Fruit fly (Drosophila melanogaster) whole organism, embryonic: ENCODE data around the gene Sps2.

Source experiments
- Aef1 ChIP-seq: fragments of 200-800 bp; sonication (Bioruptor generic); IDR thresholded peaks from 3 replicates; pipeline ENCODE4 v1.3.6; 2022; ENCODE audit warnings: missing biosample characterization, missing genetic modification characterization
- Asciz ChIP-seq: fragments of 200-800 bp; sonication (Bioruptor generic); optimal IDR thresholded peaks from 2 replicates; lab custom pipeline; 2017; ENCODE audit warnings: missing biosample characterization, mild to moderate bottlenecking, missing genetic modification characterization, missing genetic modification reagents
- BEAF-32 ChIP-seq: fragments of 200-800 bp; sonication (Bioruptor generic); optimal IDR thresholded peaks from 3 replicates; lab custom pipeline; 2017; ENCODE audit warnings: missing biosample characterization, missing genetic modification characterization, mild to moderate bottlenecking, moderate library complexity, missing genetic modification reagents
- CG10366 ChIP-seq: fragments of 200-800 bp; sonication (Bioruptor generic); IDR thresholded peaks from 2 replicates; pipeline ENCODE4 v1.3.6; 2022; ENCODE audit warnings: missing biosample characterization, missing genetic modification characterization
- CG10431 ChIP-seq: fragments of 200-800 bp; sonication (Bioruptor generic); optimal IDR thresholded peaks from 3 replicates; lab custom pipeline; 2018; ENCODE audit warnings: missing biosample characterization, mild to moderate bottlenecking, missing genetic modification characterization
- CG10959 ChIP-seq: fragments of 200-800 bp; sonication (Bioruptor generic); IDR thresholded peaks from 2 replicates; pipeline ENCODE4 v1.3.6; 2022; ENCODE audit warnings: missing biosample characterization, missing genetic modification characterization
- CG11085 ChIP-seq: fragments of 200-800 bp; sonication (Bioruptor generic); IDR thresholded peaks from 2 replicates; pipeline ENCODE4 v1.3.6; 2022; ENCODE audit warnings: missing biosample characterization, missing genetic modification characterization
- CG11247 ChIP-seq: fragments of 200-800 bp; sonication (Bioruptor generic); IDR thresholded peaks from 2 replicates; pipeline ENCODE4 v1.3.6; 2022; ENCODE audit warnings: missing biosample characterization, missing genetic modification characterization
- CG12299 ChIP-seq: fragments of 200-800 bp; sonication (Bioruptor generic); optimal IDR thresholded peaks from 2 replicates; lab custom pipeline; 2018; ENCODE audit warnings: missing biosample characterization, mild to moderate bottlenecking, missing genetic modification characterization
- CG12391 ChIP-seq: fragments of 200-800 bp; sonication (Bioruptor generic); optimal IDR thresholded peaks from 3 replicates; lab custom pipeline; 2018; ENCODE audit warnings: missing biosample characterization, mild to moderate bottlenecking, missing genetic modification characterization, moderate library complexity
- CG15479 ChIP-seq: fragments of 200-800 bp; sonication (Bioruptor generic); optimal IDR thresholded peaks from 3 replicates; lab custom pipeline; 2019; ENCODE audit warnings: missing biosample characterization, mild to moderate bottlenecking, missing genetic modification characterization, moderate library complexity
- CG17359 ChIP-seq: fragments of 200-800 bp; sonication (Bioruptor generic); optimal IDR thresholded peaks from 3 replicates; lab custom pipeline; 2018; ENCODE audit warnings: missing biosample characterization, mild to moderate bottlenecking, missing genetic modification characterization, moderate library complexity
- CG17829 ChIP-seq: fragments of 200-800 bp; optimal IDR thresholded peaks from 2 replicates; lab custom pipeline; 2019; ENCODE audit warnings: missing biosample characterization, mild to moderate bottlenecking, missing genetic modification characterization, moderate library complexity
- CG18619 ChIP-seq: fragments of 200-800 bp; sonication (Bioruptor generic); optimal IDR thresholded peaks from 3 replicates; lab custom pipeline; 2017; ENCODE audit warnings: missing biosample characterization, mild to moderate bottlenecking, missing genetic modification characterization
- CG18764 ChIP-seq: fragments of 200-800 bp; sonication (Bioruptor generic); optimal IDR thresholded peaks from 3 replicates; lab custom pipeline; 2016; ENCODE audit warnings: missing biosample characterization, missing genetic modification characterization
- CG32772 ChIP-seq: fragments of 200-800 bp; sonication (Bioruptor generic); IDR thresholded peaks from 2 replicates; pipeline ENCODE4 v1.3.6; 2022; ENCODE audit warnings: missing biosample characterization, missing genetic modification characterization
- CG42726 ChIP-seq: fragments of 200-800 bp; sonication (Bioruptor generic); IDR thresholded peaks from 2 replicates; pipeline ENCODE4 v1.3.6; 2022; ENCODE audit warnings: missing biosample characterization, missing genetic modification characterization; ENCODE audit not compliant: partially characterized antibody
- CG4360 ChIP-seq: fragments of 200-800 bp; sonication (Bioruptor generic); IDR thresholded peaks from 2 replicates; pipeline ENCODE4 v1.3.6; 2022; ENCODE audit warnings: missing biosample characterization, missing genetic modification characterization
- CG6272 ChIP-seq: fragments of 200-800 bp; sonication (Bioruptor generic); IDR thresholded peaks from 2 replicates; pipeline ENCODE4 v1.3.6; 2022; ENCODE audit warnings: missing biosample characterization, missing genetic modification characterization
- CG6765 ChIP-seq: fragments of 200-800 bp; sonication (Bioruptor generic); optimal IDR thresholded peaks from 3 replicates; lab custom pipeline; 2017; ENCODE audit warnings: missing biosample characterization, mild to moderate bottlenecking, missing genetic modification characterization
- CG8290 ChIP-seq, 3 experiments: fragments of 200-800 bp; sonication (Bioruptor generic); optimal IDR thresholded peaks; 2 replicates each; lab custom pipeline; 2016 to 2019; ENCODE audit warnings: missing biosample characterization in 3 of 3, missing genetic modification characterization in 3 of 3, mild to moderate bottlenecking in 2 of 3, moderate library complexity in 1 of 3
- CG9817 ChIP-seq: fragments of 200-800 bp; sonication (Bioruptor generic); optimal IDR thresholded peaks from 2 replicates; lab custom pipeline; 2018; ENCODE audit warnings: missing biosample characterization, mild to moderate bottlenecking, missing genetic modification characterization, moderate library complexity
- D ChIP-seq, 2 experiments: fragments of 200-800 bp in 1 of 2; fragments of >200 bp in 1 of 2; sonication (Bioruptor generic) in 1 of 2; optimal IDR thresholded peaks; 2 replicates in 1 of 2; 3 replicates in 1 of 2; lab custom pipeline; 2017; ENCODE audit warnings: mild to moderate bottlenecking in 1 of 2, missing biosample characterization in 1 of 2, missing genetic modification characterization in 1 of 2, missing genetic modification reagents in 1 of 2
- Dad ChIP-seq: fragments of 200-800 bp; sonication (Bioruptor generic); optimal IDR thresholded peaks from 3 replicates; lab custom pipeline; 2016; ENCODE audit warnings: missing biosample characterization, missing genetic modification characterization
- Dbx ChIP-seq: fragments of 200-800 bp; sonication (Bioruptor generic); IDR thresholded peaks from 3 replicates; pipeline ENCODE4 v1.3.6; 2022; ENCODE audit warnings: missing biosample characterization, missing genetic modification characterization
- Dek ChIP-seq: fragments of 200-800 bp; sonication (Bioruptor generic); optimal IDR thresholded peaks from 3 replicates; lab custom pipeline; 2019; ENCODE audit warnings: missing biosample characterization, mild to moderate bottlenecking, missing genetic modification characterization, moderate library complexity
- Dll ChIP-seq: fragments of 200-800 bp; sonication (Bioruptor generic); IDR thresholded peaks from 4 replicates; pipeline ENCODE4 v1.3.6; 2022; ENCODE audit warnings: missing biosample characterization, missing genetic modification characterization; ENCODE audit not compliant: partially characterized antibody
- Doc3 ChIP-seq: fragments of 200-800 bp; sonication (Bioruptor generic); IDR thresholded peaks from 3 replicates; pipeline ENCODE4 v1.3.6; 2022; ENCODE audit warnings: missing biosample characterization, missing genetic modification characterization; ENCODE audit not compliant: partially characterized antibody
- Fer1 ChIP-seq: fragments of 200-800 bp; sonication (Bioruptor generic); optimal IDR thresholded peaks from 2 replicates; lab custom pipeline; 2017; ENCODE audit warnings: missing biosample characterization, mild to moderate bottlenecking, missing genetic modification characterization
- HmgZ ChIP-seq: fragments of 200-800 bp; sonication (Bioruptor generic); optimal IDR thresholded peaks from 2 replicates; lab custom pipeline; 2018; ENCODE audit warnings: missing biosample characterization, mild to moderate bottlenecking, missing genetic modification characterization
- Rx ChIP-seq: fragments of 200-800 bp; sonication (Bioruptor generic); IDR thresholded peaks from 2 replicates; pipeline ENCODE4 v1.3.6; 2022; ENCODE audit warnings: missing biosample characterization, missing genetic modification characterization
- Tbp ChIP-seq: fragments of >200 bp; optimal IDR thresholded peaks from 2 replicates; lab custom pipeline; 2018; ENCODE audit warnings: missing biosample characterization, missing genetic modification characterization
- Xrp1 ChIP-seq: fragments of 200-800 bp; sonication (Bioruptor generic); IDR thresholded peaks from 2 replicates; pipeline ENCODE4 v1.3.6; 2022; ENCODE audit warnings: missing biosample characterization, missing genetic modification characterization
- ap ChIP-seq: fragments of 200-800 bp; sonication (Bioruptor generic); IDR thresholded peaks from 2 replicates; pipeline ENCODE4 v1.3.6; 2022; ENCODE audit warnings: missing biosample characterization, missing genetic modification characterization
- corto ChIP-seq: fragments of 200-800 bp; sonication (Bioruptor generic); optimal IDR thresholded peaks from 2 replicates; lab custom pipeline; 2016; ENCODE audit warnings: missing biosample characterization, mild to moderate bottlenecking, missing genetic modification characterization, moderate library complexity
- dati ChIP-seq: fragments of 200-800 bp; sonication (Bioruptor generic); IDR thresholded peaks from 2 replicates; pipeline ENCODE4 v1.3.6; 2022; ENCODE audit warnings: missing biosample characterization, missing genetic modification characterization
- dimm ChIP-seq: fragments of 200-800 bp; sonication (Bioruptor generic); IDR thresholded peaks from 2 replicates; pipeline ENCODE4 v1.3.6; 2022; ENCODE audit warnings: missing biosample characterization, missing genetic modification characterization
- disco-r ChIP-seq: fragments of 200-800 bp; sonication (Bioruptor generic); optimal IDR thresholded peaks from 2 replicates; lab custom pipeline; 2016; ENCODE audit warnings: missing biosample characterization, missing genetic modification characterization
- dmrt11E ChIP-seq: fragments of 200-800 bp; sonication (Bioruptor generic); optimal IDR thresholded peaks from 3 replicates; lab custom pipeline; 2018; ENCODE audit warnings: missing biosample characterization, mild to moderate bottlenecking, missing genetic modification characterization, moderate library complexity
- jumu ChIP-seq: fragments of 200-800 bp; sonication (Bioruptor generic); optimal IDR thresholded peaks from 3 replicates; lab custom pipeline; 2016; ENCODE audit warnings: missing biosample characterization, missing genetic modification characterization
- lilli ChIP-seq: fragments of 200-800 bp; sonication (Bioruptor generic); optimal IDR thresholded peaks from 3 replicates; lab custom pipeline; 2016; ENCODE audit warnings: missing biosample characterization, missing genetic modification characterization
- ranshi ChIP-seq: fragments of 200-800 bp; sonication (Bioruptor generic); IDR thresholded peaks from 2 replicates; pipeline ENCODE4 v1.3.6; 2022; ENCODE audit warnings: missing biosample characterization, missing genetic modification characterization
- ro ChIP-seq: fragments of 200-800 bp; sonication (Bioruptor generic); IDR thresholded peaks from 2 replicates; pipeline ENCODE4 v1.3.6; 2022; ENCODE audit warnings: missing biosample characterization, missing genetic modification characterization
- schlank ChIP-seq: fragments of 200-800 bp; sonication (Bioruptor generic); optimal IDR thresholded peaks from 2 replicates; lab custom pipeline; 2018; ENCODE audit warnings: missing biosample characterization, mild to moderate bottlenecking, missing genetic modification characterization
- toy ChIP-seq: fragments of 200-800 bp; sonication (Bioruptor generic); IDR thresholded peaks from 2 replicates; pipeline ENCODE4 v1.3.6; 2022; ENCODE audit warnings: missing biosample characterization, missing genetic modification characterization
- vnd ChIP-seq: fragments of 200-800 bp; sonication (Bioruptor generic); IDR thresholded peaks from 3 replicates; pipeline ENCODE4 v1.3.6; 2022; ENCODE audit warnings: missing biosample characterization, missing genetic modification characterization; ENCODE audit not compliant: partially characterized antibody
- vvl ChIP-seq: fragments of 200-800 bp; sonication (Bioruptor generic); IDR thresholded peaks from 2 replicates; pipeline ENCODE4 v1.3.6; 2022; ENCODE audit warnings: missing biosample characterization, missing genetic modification characterization
- wor ChIP-seq: fragments of 200-800 bp; sonication (Bioruptor generic); IDR thresholded peaks from 2 replicates; pipeline ENCODE4 v1.3.6; 2022; ENCODE audit warnings: missing biosample characterization, missing genetic modification characterization
- zen ChIP-seq: fragments of 200-800 bp; sonication (Bioruptor generic); optimal IDR thresholded peaks from 3 replicates; lab custom pipeline; 2018; ENCODE audit warnings: missing biosample characterization, mild to moderate bottlenecking, missing genetic modification characterization, moderate library complexity
- zfh2 ChIP-seq: fragments of 200-800 bp; sonication (Bioruptor generic); optimal IDR thresholded peaks from 2 replicates; lab custom pipeline; 2016; ENCODE audit warnings: missing biosample characterization, missing genetic modification characterization

Sps2 gene

dm6 chr2L:10356508-10356907 lies 14.1 kb downstream of the Sps2 start, which contains the start of the genes CtsL4 and ClpP (continued):
- TF ChIP-seq wor (GFP tag; lab: Robert Waterston, UW) (no peak), CG6765 (GFP tag; lab: Kevin White, UChicago) (no peak), dmrt11E (peak; percentile 48), vvl (GFP tag; lab: Robert Waterston, UW) (peak; percentile 74), CG9817 (tag; lab: Kevin White, UChicago) (peak; percentile 34), CG10959 (GFP tag; lab: Robert Waterston, UW) (no peak), BEAF-32 (GFP tag; lab: Kevin White, UChicago) (peak; percentile 31), CG10431 (GFP tag; lab: Kevin White, UChicago) (peak; percentile 87), zfh2 (peak; percentile 33), CG11085 (GFP tag; lab: Robert Waterston, UW) (no peak), CG18619 (GFP tag; lab: Kevin White, UChicago) (no peak), vnd (GFP tag; lab: Robert Waterston, UW) (no peak), Dek (tag; lab: Kevin White, UChicago) (peak; percentile 33), dati (GFP tag; lab: Robert Waterston, UW) (no peak), Asciz (GFP tag; lab: Kevin White, UChicago) (no peak), CG17359 (tag; lab: Kevin White, UChicago) (peak; percentile 18), CG42726 (GFP tag; lab: Robert Waterston, UW) (no peak), CG10366 (GFP tag; lab: Robert Waterston, UW) (peak; percentile 38; the same call in 1 of the 2 replicates), Doc3 (GFP tag; lab: Robert Waterston, UW) (no peak), CG6272 (no peak; the same call in 1 of the 2 replicates), ro (no peak), dimm (GFP tag; lab: Robert Waterston, UW) (no peak), Rx (GFP tag; lab: Robert Waterston, UW) (no peak), CG32772 (GFP tag; lab: Robert Waterston, UW) (no peak), Xrp1 (GFP tag; lab: Robert Waterston, UW) (peak; percentile 33; the same call in 1 of the 2 replicates), Dad (GFP tag; lab: Kevin White, UChicago) (no peak), Dbx (GFP tag; lab: Robert Waterston, UW) (no peak), toy (no peak), CG12391 (tag; lab: Kevin White, UChicago) (peak; percentile 64), CG18764 (peak; percentile 17), schlank (tag; lab: Kevin White, UChicago) (no peak), ranshi (GFP tag; lab: Robert Waterston, UW) (no peak), jumu (no peak), CG17829 (tag; lab: Kevin White, UChicago) (peak; percentile 66), CG12299 (tag; lab: Kevin White, UChicago) (peak; percentile 39), Tbp (no peak), zen (tag; lab: Kevin White, UChicago) (peak; percentile 46), Aef1 (GFP tag; lab: Robert Waterston, UW) (peak; percentile 40; the same call in 1 of the 3 replicates), CG11247 (GFP tag; lab: Robert Waterston, UW) (no peak), Fer1 (GFP tag; lab: Kevin White, UChicago) (peak; percentile 15), CG8290 (GFP tag; optimal IDR thresholded peaks at IDR 0.05; lab: Kevin White, UChicago) (peak; percentile 78), CG8290 (tag; optimal IDR thresholded peaks at IDR 0.05; lab: Kevin White, UChicago) (peak in 1 of 2 experiments; percentile 14), CG15479 (peak; percentile 76), corto (GFP tag; lab: Kevin White, UChicago) (no peak), ap (no peak), D (optimal IDR thresholded peaks at IDR 0.05; lab: Kevin White, UChicago) (no peak), D (GFP tag; optimal IDR thresholded peaks at IDR 0.05; lab: Kevin White, UChicago) (peak; percentile 35), CG4360 (GFP tag; lab: Robert Waterston, UW) (no peak), lilli (peak; percentile 60), disco-r (GFP tag; lab: Kevin White, UChicago) (no peak), Dll (GFP tag; lab: Robert Waterston, UW) (no peak), HmgZ (tag; lab: Kevin White, UChicago) (peak; percentile 72)
